Worm (Caenorhabditis elegans): ENCODE results near the gene clc-20.

DNA sequence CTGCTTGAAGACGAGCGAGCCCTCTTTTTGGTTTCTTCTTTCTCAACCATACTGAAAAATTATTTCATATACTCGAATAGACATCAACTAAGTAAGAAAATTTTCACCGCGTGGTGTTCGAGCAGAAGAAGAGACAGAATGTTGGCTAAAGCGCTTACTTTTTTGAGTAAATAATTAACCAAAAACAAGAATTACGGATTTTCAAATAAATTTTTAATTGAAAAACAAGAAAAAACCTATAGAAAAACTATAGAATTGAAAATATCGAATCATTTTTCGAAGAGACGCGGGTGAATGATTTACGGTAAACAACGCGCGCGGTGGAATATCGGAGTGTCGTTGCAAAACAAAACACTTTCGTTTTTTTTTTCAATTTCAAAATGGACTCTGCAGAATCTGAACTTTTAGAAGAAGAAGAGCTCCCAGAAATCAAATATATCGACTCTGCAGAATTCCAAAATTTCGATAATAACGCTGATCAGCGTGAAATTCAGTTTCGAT, 18.5 kb upstream of the clc-20 start, which contains the start of the genes rnp-5 and tag-51:
- TF ChIP-seq ama-1 (optimal IDR thresholded peaks at IDR 0.05), result no peak
- TF ChIP-seq sox-4 (tag; optimal IDR thresholded peaks at IDR 0.05), result no peak
- TF ChIP-seq elt-3 (tag; optimal IDR thresholded peaks at IDR 0.05), result no peak
- TF ChIP-seq lir-3 (tag; optimal IDR thresholded peaks at IDR 0.05; ENCODE audit: poor library complexity), result no peak
- no peak for TF ChIP-seq nhr-28 (tag; optimal IDR thresholded peaks at IDR 0.05)
- TF ChIP-seq egl-13 (tag; optimal IDR thresholded peaks at IDR 0.05), result no peak
- TF ChIP-seq nhr-11 (tag; optimal IDR thresholded peaks at IDR 0.05), result no peak

Data from whole organism, L1 larva.